Fruit fly (Drosophila melanogaster) whole organism, embryonic: ENCODE measurements around the gene SPH93.
A peak's percentile ranks its signal among the peaks of the same experiment; 100 is the strongest.

ENCODE experiments used
- Aef1 ChIP-seq: fragments of 200-800 bp; sonication (Bioruptor generic); IDR thresholded peaks from 3 replicates; pipeline ENCODE4 v1.3.6; 2022; ENCODE audit warnings: missing biosample characterization, missing genetic modification characterization
- B-H1 ChIP-seq: fragments of 200-800 bp; sonication (Bioruptor generic); IDR thresholded peaks from 3 replicates; pipeline ENCODE4 v1.3.6; 2022; ENCODE audit warnings: missing biosample characterization, missing genetic modification characterization
- B-H2 ChIP-seq: fragments of 200-800 bp; sonication (Bioruptor generic); optimal IDR thresholded peaks from 2 replicates; lab custom pipeline; 2018; ENCODE audit warnings: missing biosample characterization, mild to moderate bottlenecking, missing genetic modification characterization
- CG12071 ChIP-seq: fragments of 200-800 bp; sonication (Bioruptor generic); optimal IDR thresholded peaks from 3 replicates; lab custom pipeline; 2018; ENCODE audit warnings: missing biosample characterization, mild to moderate bottlenecking, missing genetic modification characterization
- CG12769 ChIP-seq: fragments of 200-800 bp; sonication (Bioruptor generic); optimal IDR thresholded peaks from 2 replicates; lab custom pipeline; 2019; ENCODE audit warnings: missing biosample characterization, mild to moderate bottlenecking, missing genetic modification characterization, moderate library complexity
- CG13296 ChIP-seq: fragments of 200-800 bp; sonication (Bioruptor generic); optimal IDR thresholded peaks from 3 replicates; lab custom pipeline; 2018; ENCODE audit warnings: missing biosample characterization, mild to moderate bottlenecking, missing genetic modification characterization
- CG15073 ChIP-seq: fragments of 200-800 bp; sonication (Bioruptor generic); optimal IDR thresholded peaks from 2 replicates; lab custom pipeline; 2016; ENCODE audit warnings: missing biosample characterization, missing genetic modification characterization
- CG18262 ChIP-seq: fragments of 200-800 bp; optimal IDR thresholded peaks from 3 replicates; lab custom pipeline; 2019; ENCODE audit warnings: missing biosample characterization, mild to moderate bottlenecking, missing genetic modification characterization, moderate library complexity
- CG18476 ChIP-seq: fragments of 200-800 bp; sonication (Bioruptor generic); optimal IDR thresholded peaks from 2 replicates; lab custom pipeline; 2016; ENCODE audit warnings: missing biosample characterization, mild to moderate bottlenecking, missing genetic modification characterization
- CG31365 ChIP-seq: fragments of 200-800 bp; sonication (Bioruptor generic); optimal IDR thresholded peaks from 2 replicates; lab custom pipeline; 2018; ENCODE audit warnings: missing biosample characterization, mild to moderate bottlenecking, missing genetic modification characterization
- CG3838 ChIP-seq: fragments of 200-800 bp; sonication (Bioruptor generic); optimal IDR thresholded peaks from 3 replicates; lab custom pipeline; 2016; ENCODE audit warnings: missing biosample characterization, missing genetic modification characterization
- CG5245 ChIP-seq: fragments of 200-800 bp; sonication (Bioruptor generic); optimal IDR thresholded peaks from 3 replicates; lab custom pipeline; 2016; ENCODE audit warnings: missing biosample characterization, missing genetic modification characterization
- CG7271 ChIP-seq: fragments of 200-800 bp; sonication (Bioruptor generic); optimal IDR thresholded peaks from 2 replicates; lab custom pipeline; 2018; ENCODE audit warnings: missing biosample characterization, mild to moderate bottlenecking, missing genetic modification characterization, moderate library complexity
- CG7357 ChIP-seq: fragments of 200-800 bp; sonication (Bioruptor generic); IDR thresholded peaks from 3 replicates; pipeline ENCODE4 v1.3.6; 2022; ENCODE audit warnings: missing biosample characterization, missing genetic modification characterization
- CG7839 ChIP-seq: fragments of 200-800 bp; sonication (Bioruptor generic); optimal IDR thresholded peaks from 3 replicates; lab custom pipeline; 2018; ENCODE audit warnings: missing biosample characterization, mild to moderate bottlenecking, missing genetic modification characterization, moderate library complexity
- CG7928 ChIP-seq: fragments of 200-800 bp; sonication (Bioruptor generic); optimal IDR thresholded peaks from 2 replicates; lab custom pipeline; 2017; ENCODE audit warnings: missing biosample characterization, mild to moderate bottlenecking, missing genetic modification characterization
- CG7987 ChIP-seq: fragments of 200-800 bp; sonication (Bioruptor generic); optimal IDR thresholded peaks from 2 replicates; lab custom pipeline; 2018; ENCODE audit warnings: missing biosample characterization, mild to moderate bottlenecking, missing genetic modification characterization, moderate library complexity
- CG8089 ChIP-seq: fragments of 200-800 bp; sonication (Bioruptor generic); optimal IDR thresholded peaks from 3 replicates; lab custom pipeline; 2016; ENCODE audit warnings: missing biosample characterization, missing genetic modification characterization
- CG8388 ChIP-seq: fragments of 200-800 bp; sonication (Bioruptor generic); optimal IDR thresholded peaks from 2 replicates; lab custom pipeline; 2019; ENCODE audit warnings: missing biosample characterization, mild to moderate bottlenecking, missing genetic modification characterization, moderate library complexity
- CG9876 ChIP-seq: fragments of 200-800 bp; sonication (Bioruptor generic); optimal IDR thresholded peaks from 2 replicates; lab custom pipeline; 2016; ENCODE audit warnings: missing biosample characterization, missing genetic modification characterization
- Dek ChIP-seq: fragments of 200-800 bp; sonication (Bioruptor generic); optimal IDR thresholded peaks from 3 replicates; lab custom pipeline; 2019; ENCODE audit warnings: missing biosample characterization, mild to moderate bottlenecking, missing genetic modification characterization, moderate library complexity
- Gsc ChIP-seq: fragments of 200-800 bp; sonication (Bioruptor generic); IDR thresholded peaks from 2 replicates; pipeline ENCODE4 v1.3.6; 2022; ENCODE audit warnings: missing biosample characterization, missing genetic modification characterization
- Gug ChIP-seq: fragments of 200-800 bp; sonication (Bioruptor generic); IDR thresholded peaks from 4 replicates; pipeline ENCODE4 v1.3.6; 2022; ENCODE audit warnings: missing biosample characterization, missing genetic modification characterization
- Hey ChIP-seq: fragments of 200-800 bp; sonication (Bioruptor generic); optimal IDR thresholded peaks from 3 replicates; lab custom pipeline; 2018; ENCODE audit warnings: missing biosample characterization, mild to moderate bottlenecking, missing genetic modification characterization
- Nf-YA ChIP-seq: fragments of 200-800 bp; sonication (Bioruptor generic); IDR thresholded peaks from 2 replicates; pipeline ENCODE4 v1.3.6; 2022; ENCODE audit warnings: missing biosample characterization, missing genetic modification characterization
- PHDP ChIP-seq: fragments of 200-800 bp; sonication (Bioruptor generic); optimal IDR thresholded peaks from 3 replicates; lab custom pipeline; 2018; ENCODE audit warnings: missing biosample characterization, mild to moderate bottlenecking, missing genetic modification characterization, moderate library complexity
- Stat92E ChIP-seq, 3 experiments: fragments of >200 bp in 2 of 3; fragments of 200-800 bp in 1 of 3; sonication (Bioruptor generic) in 1 of 3; optimal IDR thresholded peaks; 2 replicates each; lab custom pipeline; 2017 to 2019; ENCODE audit warnings: missing biosample characterization in 3 of 3, missing genetic modification characterization in 3 of 3, mild to moderate bottlenecking in 1 of 3, moderate library complexity in 1 of 3
- Trl ChIP-seq, 3 experiments: fragments of >200 bp in 2 of 3; fragments of 200-800 bp in 1 of 3; sonication (Bioruptor generic) in 1 of 3; optimal IDR thresholded peaks; 2 replicates in 1 of 3; 3 replicates in 2 of 3; lab custom pipeline; 2016 to 2017; ENCODE audit warnings: missing biosample characterization in 1 of 3, missing genetic modification characterization in 1 of 3
- aop ChIP-seq: fragments of 200-800 bp; sonication (Bioruptor generic); IDR thresholded peaks from 2 replicates; pipeline ENCODE4 v1.3.6; 2022; ENCODE audit warnings: missing biosample characterization, missing genetic modification characterization
- caup ChIP-seq: fragments of 200-800 bp; sonication (Bioruptor generic); optimal IDR thresholded peaks from 3 replicates; lab custom pipeline; 2017; ENCODE audit warnings: missing biosample characterization, mild to moderate bottlenecking, missing genetic modification characterization, moderate library complexity; ENCODE audit not compliant: severe bottlenecking
- chif ChIP-seq, 2 experiments: fragments of 200-800 bp; sonication (Bioruptor generic); optimal IDR thresholded peaks; 3 replicates each; lab custom pipeline; 2016; ENCODE audit warnings: missing biosample characterization in 2 of 2, missing genetic modification characterization in 2 of 2
- fd3F ChIP-seq: fragments of 200-800 bp; sonication (Bioruptor generic); optimal IDR thresholded peaks from 2 replicates; lab custom pipeline; 2018; ENCODE audit warnings: missing biosample characterization, mild to moderate bottlenecking, missing genetic modification characterization, moderate library complexity
- gfzf ChIP-seq: fragments of 200-800 bp; sonication (Bioruptor generic); optimal IDR thresholded peaks from 2 replicates; lab custom pipeline; 2016; ENCODE audit warnings: missing biosample characterization, mild to moderate bottlenecking, missing genetic modification characterization, moderate library complexity
- gro ChIP-seq: fragments of 200-800 bp; sonication (Bioruptor generic); optimal IDR thresholded peaks from 2 replicates; lab custom pipeline; 2016; ENCODE audit warnings: missing biosample characterization, missing genetic modification characterization
- gt ChIP-seq: fragments of 200-800 bp; sonication (Bioruptor generic); IDR thresholded peaks from 2 replicates; pipeline ENCODE4 v1.3.6; 2022; ENCODE audit warnings: missing biosample characterization, missing genetic modification characterization
- insv ChIP-seq, 2 experiments: fragments of 200-800 bp; sonication (Bioruptor generic); optimal IDR thresholded peaks; 3 replicates each; lab custom pipeline; 2016 to 2018; ENCODE audit warnings: missing biosample characterization in 2 of 2, missing genetic modification characterization in 2 of 2
- kay ChIP-seq: fragments of 200-800 bp; sonication (Bioruptor generic); optimal IDR thresholded peaks from 2 replicates; lab custom pipeline; 2016; ENCODE audit warnings: missing biosample characterization, missing genetic modification characterization
- lab ChIP-seq: fragments of 200-800 bp; sonication (Bioruptor generic); optimal IDR thresholded peaks from 3 replicates; lab custom pipeline; 2017; ENCODE audit warnings: missing biosample characterization, missing genetic modification characterization, mild to moderate bottlenecking, moderate library complexity, missing genetic modification reagents
- lbe ChIP-seq: fragments of 200-800 bp; sonication (Bioruptor generic); optimal IDR thresholded peaks from 2 replicates; lab custom pipeline; 2016; ENCODE audit warnings: missing biosample characterization, mild to moderate bottlenecking, missing genetic modification characterization
- lmd ChIP-seq: fragments of 200-800 bp; sonication (Bioruptor generic); IDR thresholded peaks from 2 replicates; pipeline ENCODE4 v1.3.6; 2022; ENCODE audit warnings: missing biosample characterization, missing genetic modification characterization
- lola ChIP-seq, 3 experiments: fragments of >200 bp in 2 of 3; fragments of 200-800 bp in 1 of 3; sonication (Bioruptor generic) in 1 of 3; optimal IDR thresholded peaks; 2 replicates each; lab custom pipeline; 2017 to 2019; ENCODE audit warnings: missing biosample characterization in 3 of 3, missing genetic modification characterization in 3 of 3, mild to moderate bottlenecking in 1 of 3, moderate library complexity in 1 of 3
- mirr ChIP-seq: fragments of 200-800 bp; sonication (Bioruptor generic); optimal IDR thresholded peaks from 3 replicates; lab custom pipeline; 2018; ENCODE audit warnings: missing biosample characterization, mild to moderate bottlenecking, missing genetic modification characterization
- nau ChIP-seq: fragments of 200-800 bp; sonication (Bioruptor generic); optimal IDR thresholded peaks from 3 replicates; lab custom pipeline; 2017; ENCODE audit warnings: missing biosample characterization, mild to moderate bottlenecking, missing genetic modification characterization, missing genetic modification reagents
- pho ChIP-seq: fragments of 200-800 bp; sonication (Bioruptor generic); optimal IDR thresholded peaks from 2 replicates; lab custom pipeline; 2016; ENCODE audit warnings: missing biosample characterization, missing genetic modification characterization
- scrt ChIP-seq: fragments of 200-800 bp; sonication (Bioruptor generic); optimal IDR thresholded peaks from 2 replicates; lab custom pipeline; 2018; ENCODE audit warnings: missing biosample characterization, mild to moderate bottlenecking, missing genetic modification characterization, moderate library complexity
- slou ChIP-seq: fragments of 200-800 bp; sonication (Bioruptor generic); optimal IDR thresholded peaks from 3 replicates; lab custom pipeline; 2016; ENCODE audit warnings: missing biosample characterization, missing genetic modification characterization
- slp2 ChIP-seq: fragments of 200-800 bp; sonication (Bioruptor generic); optimal IDR thresholded peaks from 2 replicates; lab custom pipeline; 2016; ENCODE audit warnings: missing biosample characterization, missing genetic modification characterization
- ttk ChIP-seq: fragments of 200-800 bp; sonication (Bioruptor generic); IDR thresholded peaks from 2 replicates; pipeline ENCODE4 v2.1.2; 2022; ENCODE audit warnings: missing biosample characterization, missing genetic modification characterization
- tup ChIP-seq: fragments of 200-800 bp; sonication (Bioruptor generic); optimal IDR thresholded peaks from 2 replicates; lab custom pipeline; 2016; ENCODE audit warnings: missing biosample characterization, mild to moderate bottlenecking, missing genetic modification characterization, moderate library complexity
- wek ChIP-seq: fragments of 200-800 bp; sonication (Bioruptor generic); optimal IDR thresholded peaks from 3 replicates; lab custom pipeline; 2018; ENCODE audit warnings: missing biosample characterization, mild to moderate bottlenecking, missing genetic modification characterization, moderate library complexity

SPH93 gene

DNA sequence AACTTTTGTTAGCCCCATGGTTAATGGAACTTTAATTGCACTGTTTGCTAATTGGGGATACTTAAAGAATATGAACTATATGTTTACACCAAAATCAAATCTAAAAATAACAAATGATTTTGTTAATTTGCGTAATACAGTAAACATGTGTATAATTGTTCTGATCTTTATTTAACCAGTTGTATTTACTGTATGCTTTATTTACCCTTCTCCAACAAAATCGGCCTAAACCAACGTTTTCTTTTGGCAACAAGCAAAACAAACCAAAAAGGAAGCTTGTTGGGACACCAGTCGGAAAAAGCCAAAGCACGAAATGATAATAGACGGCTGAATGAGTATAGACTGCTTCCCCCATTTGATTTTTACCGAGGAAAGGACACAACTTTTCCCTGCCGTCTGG lies 14.9 kb upstream of the SPH93 start (continued):
- TF ChIP-seq Stat92E (GFP tag; optimal IDR thresholded peaks at IDR 0.05; lab: Kevin White, UChicago) (no peak), gt (no peak), CG7987 (peak; percentile 80), lola (GFP tag; optimal IDR thresholded peaks at IDR 0.05; lab: Kevin White, UChicago) (no peak), Gug (GFP tag; lab: Robert Waterston, UW) (no peak), B-H1 (GFP tag; lab: Robert Waterston, UW) (peak; percentile 19; the same call in 1 of the 3 replicates), CG31365 (tag; lab: Kevin White, UChicago) (peak; percentile 37), gfzf (GFP tag; lab: Kevin White, UChicago) (no peak), mirr (GFP tag; lab: Kevin White, UChicago) (peak; percentile 62), CG7928 (GFP tag; lab: Kevin White, UChicago) (peak; percentile 44), tup (GFP tag; lab: Kevin White, UChicago) (peak; percentile 14), scrt (peak; percentile 58), CG7271 (no peak), caup (GFP tag; lab: Kevin White, UChicago) (peak; percentile 94), CG7357 (GFP tag; lab: Robert Waterston, UW) (no peak), Gsc (no peak), gro (GFP tag; lab: Kevin White, UChicago) (peak; percentile 93), lmd (GFP tag; lab: Robert Waterston, UW) (no peak; the same call in 1 of the 2 replicates), CG8388 (no peak), CG18262 (tag; lab: Kevin White, UChicago) (no peak), CG13296 (GFP tag; lab: Kevin White, UChicago) (peak; percentile 41), B-H2 (peak; percentile 89), Aef1 (GFP tag; lab: Robert Waterston, UW) (no peak), slp2 (GFP tag; lab: Kevin White, UChicago) (no peak), CG8089 (GFP tag; lab: Kevin White, UChicago) (no peak), kay (GFP tag; lab: Kevin White, UChicago) (peak; percentile 7), nau (GFP tag; lab: Kevin White, UChicago) (peak; percentile 26), CG5245 (GFP tag; lab: Kevin White, UChicago) (no peak), slou (GFP tag; lab: Kevin White, UChicago) (peak; percentile 59), CG18476 (peak; percentile 19), Nf-YA (GFP tag; lab: Robert Waterston, UW) (no peak), lbe (GFP tag; lab: Kevin White, UChicago) (no peak), CG7839 (tag; lab: Kevin White, UChicago) (peak; percentile 45), CG3838 (GFP tag; lab: Kevin White, UChicago) (no peak), pho (GFP tag; lab: Kevin White, UChicago) (peak; percentile 59), Dek (tag; lab: Kevin White, UChicago) (peak; percentile 69), CG9876 (GFP tag; lab: Kevin White, UChicago) (no peak), Trl (optimal IDR thresholded peaks at IDR 0.05; lab: Kevin White, UChicago) (no peak), Trl (GFP tag; optimal IDR thresholded peaks at IDR 0.05; lab: Kevin White, UChicago) (peak; percentile 74), CG12769 (tag; lab: Kevin White, UChicago) (peak; percentile 91), chif (GFP tag; optimal IDR thresholded peaks at IDR 0.05; lab: Kevin White, UChicago) (peak in 1 of 2 experiments; percentile 27), Hey (tag; lab: Kevin White, UChicago) (peak; percentile 43), CG15073 (GFP tag; lab: Kevin White, UChicago) (no peak), aop (no peak), wek (GFP tag; lab: Kevin White, UChicago) (no peak), insv (GFP tag; optimal IDR thresholded peaks at IDR 0.05; lab: Kevin White, UChicago) (peak in 1 of 2 experiments; percentile 6), CG12071 (GFP tag; lab: Kevin White, UChicago) (peak; percentile 69), ttk (no peak), PHDP (tag; lab: Kevin White, UChicago) (peak; percentile 85), lab (GFP tag; lab: Kevin White, UChicago) (peak; percentile 95), fd3F (GFP tag; lab: Kevin White, UChicago) (peak; percentile 89)
